Fruit fly (Drosophila melanogaster) whole organism, adult: Measurements from ENCODE around the gene gny.

Experiments
- CG12768 ChIP-seq: fragments of 200-800 bp; sonication (Bioruptor generic); optimal IDR thresholded peaks from 2 replicates; lab custom pipeline; 2017; ENCODE audit warnings: missing biosample characterization, missing genetic modification characterization, mild to moderate bottlenecking, moderate library complexity, missing genetic modification reagents
- CG1620 ChIP-seq: fragments of 200-800 bp; sonication (Bioruptor generic); optimal IDR thresholded peaks from 2 replicates; lab custom pipeline; 2016; ENCODE audit warnings: missing biosample characterization, missing genetic modification characterization
- CG33017 ChIP-seq: fragments of 200-800 bp; sonication (Bioruptor generic); optimal IDR thresholded peaks from 2 replicates; lab custom pipeline; 2018; ENCODE audit warnings: missing biosample characterization, mild to moderate bottlenecking, missing genetic modification characterization, moderate library complexity
- CG7101 ChIP-seq: fragments of 200-800 bp; sonication (Bioruptor generic); optimal IDR thresholded peaks from 2 replicates; lab custom pipeline; 2018; ENCODE audit warnings: missing biosample characterization, mild to moderate bottlenecking, missing genetic modification characterization, moderate library complexity
- Clk ChIP-seq: fragments of 200-800 bp; sonication (Bioruptor generic); optimal IDR thresholded peaks from 2 replicates; lab custom pipeline; 2017; ENCODE audit warnings: missing biosample characterization, missing genetic modification characterization
- Crg-1 ChIP-seq: fragments of 200-800 bp; sonication (Bioruptor generic); optimal IDR thresholded peaks from 2 replicates; lab custom pipeline; 2016; ENCODE audit warnings: missing biosample characterization, missing genetic modification characterization
- Mnt ChIP-seq: fragments of 200-800 bp; sonication (Bioruptor generic); optimal IDR thresholded peaks from 2 replicates; lab custom pipeline; 2016; ENCODE audit warnings: missing biosample characterization, mild to moderate bottlenecking, missing genetic modification characterization
- bab1 ChIP-seq: fragments of 200-800 bp; sonication (Bioruptor generic); optimal IDR thresholded peaks from 3 replicates; lab custom pipeline; 2019; ENCODE audit warnings: missing biosample characterization, mild to moderate bottlenecking, missing genetic modification characterization, moderate library complexity
- cic ChIP-seq: fragments of 200-800 bp; sonication (Bioruptor generic); optimal IDR thresholded peaks from 2 replicates; lab custom pipeline; 2017; ENCODE audit warnings: missing biosample characterization, mild to moderate bottlenecking, missing genetic modification characterization, moderate library complexity
- cnc ChIP-seq, 2 experiments: fragments of >200 bp; optimal IDR thresholded peaks; 2 replicates each; lab custom pipeline; 2017
- kay ChIP-seq: fragments of 200-800 bp; sonication (Bioruptor generic); peaks from one replicate; lab custom pipeline; 2016; ENCODE audit warnings: missing biosample characterization, missing genetic modification characterization, borderline replicate concordance
- pad ChIP-seq: fragments of 200-800 bp; sonication (Bioruptor generic); optimal IDR thresholded peaks from 3 replicates; lab custom pipeline; 2017; ENCODE audit warnings: missing biosample characterization, missing genetic modification characterization, mild to moderate bottlenecking, moderate library complexity, missing genetic modification reagents

- TF ChIP-seq Crg-1 (GFP tag; lab: Kevin White, UChicago): no peak
- TF ChIP-seq CG1620 (GFP tag; lab: Kevin White, UChicago): no peak
- TF ChIP-seq CG7101: peak; percentile 44
- TF ChIP-seq cnc (optimal IDR thresholded peaks at IDR 0.05; lab: Kevin White, UChicago): no peak
- no peak for TF ChIP-seq CG12768 (GFP tag; lab: Kevin White, UChicago)
- peak; percentile 0 for TF ChIP-seq kay (GFP tag; lab: Kevin White, UChicago)
- peak; percentile 10 for TF ChIP-seq Mnt
- peak; percentile 40 for TF ChIP-seq CG33017 (tag; lab: Kevin White, UChicago)
- TF ChIP-seq bab1 (GFP tag; lab: Kevin White, UChicago): no peak
- no peak for TF ChIP-seq Clk (GFP tag; lab: Kevin White, UChicago)
- no peak for TF ChIP-seq cic (GFP tag; lab: Kevin White, UChicago)
- no peak for TF ChIP-seq pad (GFP tag; lab: Kevin White, UChicago)
Observed at dm6 chr2L:10331066-10331847, 48.6 kb upstream of the gny start, which contains the start of the genes Schip1 and Cox10.
